Fruit fly (Drosophila melanogaster): ENCODE data around the gene Pex12.

Gene Pex12

dm6 chr2L:827516-828362 lies 11.9 kb downstream of the Pex12 start:
- TF ChIP-seq cic (GFP tag; optimal IDR thresholded peaks at IDR 0.05) (peak; percentile 41), CG33017 (tag; optimal IDR thresholded peaks at IDR 0.05) (no peak)

DNA sequence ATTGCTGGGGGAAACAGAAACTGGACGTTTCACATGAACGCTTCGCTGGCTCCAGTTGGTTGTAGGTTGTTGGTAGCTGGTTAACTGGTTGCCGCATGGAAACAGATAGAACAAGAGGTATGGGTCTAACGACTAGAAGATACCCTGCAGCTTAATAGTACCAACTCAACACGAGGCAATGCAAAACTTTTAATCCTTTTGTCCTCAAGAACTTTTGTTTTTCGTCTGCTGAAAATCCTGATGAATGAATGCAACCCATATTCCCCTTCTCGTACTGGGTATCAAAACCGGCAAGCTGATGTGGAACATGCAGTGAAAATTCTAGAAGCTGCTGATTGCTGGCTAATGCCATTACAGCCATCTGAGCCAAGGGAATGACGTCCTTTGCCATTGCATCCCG lies 22.2 kb downstream of the Pex12 start:
- TF ChIP-seq toe (GFP tag; optimal IDR thresholded peaks at IDR 0.05) (no peak), CG7045 (GFP tag; optimal IDR thresholded peaks at IDR 0.05) (no peak), Hr96 (GFP tag; optimal IDR thresholded peaks at IDR 0.05) (no peak), CG7101 (tag; optimal IDR thresholded peaks at IDR 0.05) (no peak), CG12768 (GFP tag; optimal IDR thresholded peaks at IDR 0.05) (no peak), CG33017 (tag; optimal IDR thresholded peaks at IDR 0.05) (no peak), CG5204 (GFP tag; optimal IDR thresholded peaks at IDR 0.05) (no peak), CG14711 (tag; optimal IDR thresholded peaks at IDR 0.05) (no peak), CG11617 (GFP tag; optimal IDR thresholded peaks at IDR 0.05) (no peak), Crg-1 (GFP tag; optimal IDR thresholded peaks at IDR 0.05) (no peak), tj (GFP tag; optimal IDR thresholded peaks at IDR 0.05) (no peak), kay (GFP tag; ENCODE audit: borderline replicate concordance) (no peak), ovo (GFP tag; optimal IDR thresholded peaks at IDR 0.05) (no peak), Clk (GFP tag; optimal IDR thresholded peaks at IDR 0.05) (no peak), CG1620 (GFP tag; optimal IDR thresholded peaks at IDR 0.05) (no peak), cic (GFP tag; optimal IDR thresholded peaks at IDR 0.05) (no peak), Mnt (GFP tag; optimal IDR thresholded peaks at IDR 0.05) (no peak)

- TF ChIP-seq cic (GFP tag; optimal IDR thresholded peaks at IDR 0.05) (peak; percentile 5), CG12768 (GFP tag; optimal IDR thresholded peaks at IDR 0.05) (no peak)
Observed at dm6 chr2L:838786-839185, 23.0 kb downstream of the Pex12 start.

DNA sequence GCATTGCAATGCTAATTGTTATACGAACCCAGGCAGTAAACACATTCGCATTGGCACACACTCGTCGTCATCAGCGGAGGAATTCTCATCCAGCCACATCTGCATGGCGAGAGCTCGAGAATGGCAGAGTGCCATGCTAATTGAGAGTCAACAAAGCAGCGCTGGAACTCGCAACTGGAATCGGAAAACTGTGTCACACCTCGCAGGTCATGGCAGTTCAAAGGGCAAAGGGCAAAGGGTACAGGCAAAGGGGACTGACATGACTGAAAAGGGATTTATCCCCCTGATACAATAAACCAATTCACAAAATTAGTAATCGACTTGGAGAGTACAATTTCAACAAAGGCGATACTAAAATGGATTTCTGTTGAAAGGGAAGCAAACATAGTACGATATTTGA lies 24.2 kb downstream of the Pex12 start:
- no peak for TF ChIP-seq pad (GFP tag; optimal IDR thresholded peaks at IDR 0.05)
- TF ChIP-seq CG12768 (GFP tag; optimal IDR thresholded peaks at IDR 0.05), result peak; percentile 25
- no peak for TF ChIP-seq CG5204 (GFP tag; optimal IDR thresholded peaks at IDR 0.05)
- peak; percentile 19 for TF ChIP-seq CG7045 (GFP tag; optimal IDR thresholded peaks at IDR 0.05)
- peak; percentile 19 for TF ChIP-seq ovo (GFP tag; optimal IDR thresholded peaks at IDR 0.05)
- TF ChIP-seq kay (GFP tag; ENCODE audit: borderline replicate concordance), result no peak

dm6 chr2L:840716-841115 lies 24.9 kb downstream of the Pex12 start:
- TF ChIP-seq bab1 (GFP tag; optimal IDR thresholded peaks at IDR 0.05), result peak; percentile 10
- peak; percentile 98 for TF ChIP-seq tj (GFP tag; optimal IDR thresholded peaks at IDR 0.05)
- TF ChIP-seq CG14711 (tag; optimal IDR thresholded peaks at IDR 0.05), result no peak
- peak; percentile 95 for TF ChIP-seq kay (GFP tag; ENCODE audit: borderline replicate concordance)
- no peak for TF ChIP-seq Crg-1 (GFP tag; optimal IDR thresholded peaks at IDR 0.05)
- TF ChIP-seq CG12768 (GFP tag; optimal IDR thresholded peaks at IDR 0.05), result peak; percentile 39
- TF ChIP-seq CG11617 (GFP tag; optimal IDR thresholded peaks at IDR 0.05), result no peak
- no peak for TF ChIP-seq CG5204 (GFP tag; optimal IDR thresholded peaks at IDR 0.05)
- TF ChIP-seq cic (GFP tag; optimal IDR thresholded peaks at IDR 0.05), result peak; percentile 63
- TF ChIP-seq CG1620 (GFP tag; optimal IDR thresholded peaks at IDR 0.05), result no peak
- TF ChIP-seq CG33017 (tag; optimal IDR thresholded peaks at IDR 0.05), result no peak

- TF ChIP-seq tj (GFP tag; optimal IDR thresholded peaks at IDR 0.05) (peak; percentile 98), ovo (GFP tag; optimal IDR thresholded peaks at IDR 0.05) (no peak), Crg-1 (GFP tag; optimal IDR thresholded peaks at IDR 0.05) (no peak), bab1 (GFP tag; optimal IDR thresholded peaks at IDR 0.05) (peak; percentile 93), CG7045 (GFP tag; optimal IDR thresholded peaks at IDR 0.05) (peak; percentile 82), CG33017 (tag; optimal IDR thresholded peaks at IDR 0.05) (peak; percentile 54), cnc (optimal IDR thresholded peaks at IDR 0.05) (no peak), CG14711 (tag; optimal IDR thresholded peaks at IDR 0.05) (peak; percentile 78), CG1620 (GFP tag; optimal IDR thresholded peaks at IDR 0.05) (peak; percentile 50), CG7101 (tag; optimal IDR thresholded peaks at IDR 0.05) (peak; percentile 72), Clk (GFP tag; optimal IDR thresholded peaks at IDR 0.05) (peak; percentile 13), Mnt (GFP tag; optimal IDR thresholded peaks at IDR 0.05) (no peak), kay (GFP tag; ENCODE audit: borderline replicate concordance) (no peak), toe (GFP tag; optimal IDR thresholded peaks at IDR 0.05) (peak; percentile 18), CG11617 (GFP tag; optimal IDR thresholded peaks at IDR 0.05) (peak; percentile 49), cic (GFP tag; optimal IDR thresholded peaks at IDR 0.05) (no peak), CG5204 (GFP tag; optimal IDR thresholded peaks at IDR 0.05) (no peak), Hr96 (GFP tag; optimal IDR thresholded peaks at IDR 0.05) (peak; percentile 66), CG12768 (GFP tag; optimal IDR thresholded peaks at IDR 0.05) (peak; percentile 81), pad (GFP tag; optimal IDR thresholded peaks at IDR 0.05) (peak; percentile 64)
Observed at dm6 chr2L:841708-842107, 25.9 kb downstream of the Pex12 start.

dm6 chr2L:842873-843272 lies 27.1 kb downstream of the Pex12 start:
- TF ChIP-seq CG1620 (GFP tag; optimal IDR thresholded peaks at IDR 0.05), result no peak
- peak; percentile 57 for TF ChIP-seq tj (GFP tag; optimal IDR thresholded peaks at IDR 0.05)
